Worm (Caenorhabditis elegans): Measurements from ENCODE around the gene srh-200.

- no peak for TF ChIP-seq ref-1 (GFP tag; conservative IDR thresholded peaks at IDR 0.05)
- no peak for TF ChIP-seq T22C8.4 (GFP tag; IDR thresholded peaks at IDR 0.05)
These were observed at the start of gene srh-200 for ce11 chrV:7653567-7653966.
